Worm (Caenorhabditis elegans): ENCODE results near the gene E02H1.5.

Gene E02H1.5

DNA sequence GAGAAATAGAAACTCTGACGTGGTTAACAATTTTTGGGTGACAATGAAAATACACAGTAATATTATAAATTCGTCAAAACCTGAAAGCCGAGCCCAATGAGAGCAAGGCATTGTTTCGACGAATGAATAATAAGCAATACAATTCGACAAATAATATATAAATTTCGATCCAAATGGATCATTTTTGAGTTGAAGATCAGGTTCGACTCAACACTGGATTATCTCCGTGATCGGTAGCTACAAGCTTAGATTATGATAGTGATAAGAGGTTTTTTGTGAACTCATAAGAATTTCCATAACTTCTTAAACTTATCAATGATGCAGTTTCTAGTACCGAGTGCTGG lies 22.9 kb downstream of the E02H1.5 start:
- no peak for TF ChIP-seq klf-2 (GFP tag; conservative IDR thresholded peaks at IDR 0.05)
- TF ChIP-seq T22C8.4 (GFP tag; IDR thresholded peaks at IDR 0.05), result no peak
- TF ChIP-seq med-1 (GFP tag; optimal IDR thresholded peaks at IDR 0.05; ENCODE audit: insufficient read depth), result no peak
- TF ChIP-seq ztf-29 (GFP tag; IDR thresholded peaks at IDR 0.05), result no peak
- no peak for TF ChIP-seq cog-1 (tag; optimal IDR thresholded peaks at IDR 0.05)

DNA sequence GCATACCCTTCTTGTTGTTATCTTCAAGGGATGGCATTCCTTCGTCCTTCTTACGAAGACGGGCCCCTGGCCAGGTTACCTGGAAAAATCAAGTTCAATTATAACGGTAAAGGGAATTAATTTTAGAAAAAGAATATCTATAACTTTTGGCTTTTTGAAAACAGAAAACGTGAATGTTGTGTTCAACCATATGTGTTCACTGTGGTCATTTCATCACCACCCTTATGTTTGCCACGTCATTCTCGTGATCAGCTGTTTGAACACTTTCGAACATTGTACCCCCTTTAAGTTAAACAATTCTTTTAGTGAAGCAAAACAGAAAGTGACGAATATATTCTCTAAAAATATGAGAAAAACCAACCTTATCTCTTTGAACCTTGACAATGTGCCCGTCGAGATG lies 23.7 kb downstream of the E02H1.5 start:
- TF ChIP-seq ref-1 (GFP tag; conservative IDR thresholded peaks at IDR 0.05) (no peak), klf-2 (GFP tag; conservative IDR thresholded peaks at IDR 0.05) (no peak), ztf-29 (GFP tag; IDR thresholded peaks at IDR 0.05) (no peak), flt-1 (GFP tag; IDR thresholded peaks at IDR 0.05) (no peak), tab-1 (GFP tag; IDR thresholded peaks at IDR 0.05) (no peak), cog-1 (tag; optimal IDR thresholded peaks at IDR 0.05) (no peak)

DNA sequence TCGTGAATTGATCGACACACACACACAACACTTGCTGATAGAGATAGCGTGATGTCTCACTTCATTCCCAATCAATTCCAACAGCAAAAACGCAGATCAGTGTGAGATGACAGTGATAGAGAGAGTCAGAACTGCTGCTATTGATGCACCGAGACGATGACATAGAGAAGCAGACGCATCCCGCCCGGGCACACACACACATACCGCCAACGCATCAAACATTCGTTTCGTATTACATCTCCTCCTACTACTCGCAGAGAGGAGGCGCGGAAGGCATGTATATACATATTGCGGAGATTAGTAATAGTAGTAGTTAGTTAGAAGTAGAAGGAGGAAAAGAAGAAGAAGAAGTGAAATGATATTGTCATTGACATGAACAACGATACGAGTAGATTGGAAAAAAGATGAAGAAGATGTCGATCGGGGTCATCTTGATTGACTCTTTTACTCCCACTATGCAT lies 24.4 kb downstream of the E02H1.5 start:
- TF ChIP-seq ztf-23 (GFP tag; IDR thresholded peaks at IDR 0.05) (0 out of 2 replicates have a peak, but pooled peaks have one; percentile 44), tab-1 (GFP tag; IDR thresholded peaks at IDR 0.05) (no peak), klf-2 (GFP tag; conservative IDR thresholded peaks at IDR 0.05) (no peak), T22C8.4 (GFP tag; IDR thresholded peaks at IDR 0.05) (0 out of 2 replicates have a peak, but pooled peaks have one; percentile 27), cog-1 (tag; optimal IDR thresholded peaks at IDR 0.05) (peak; percentile 72), flt-1 (GFP tag; IDR thresholded peaks at IDR 0.05) (peak; percentile 50; the same call in 1 of the 2 replicates)

DNA sequence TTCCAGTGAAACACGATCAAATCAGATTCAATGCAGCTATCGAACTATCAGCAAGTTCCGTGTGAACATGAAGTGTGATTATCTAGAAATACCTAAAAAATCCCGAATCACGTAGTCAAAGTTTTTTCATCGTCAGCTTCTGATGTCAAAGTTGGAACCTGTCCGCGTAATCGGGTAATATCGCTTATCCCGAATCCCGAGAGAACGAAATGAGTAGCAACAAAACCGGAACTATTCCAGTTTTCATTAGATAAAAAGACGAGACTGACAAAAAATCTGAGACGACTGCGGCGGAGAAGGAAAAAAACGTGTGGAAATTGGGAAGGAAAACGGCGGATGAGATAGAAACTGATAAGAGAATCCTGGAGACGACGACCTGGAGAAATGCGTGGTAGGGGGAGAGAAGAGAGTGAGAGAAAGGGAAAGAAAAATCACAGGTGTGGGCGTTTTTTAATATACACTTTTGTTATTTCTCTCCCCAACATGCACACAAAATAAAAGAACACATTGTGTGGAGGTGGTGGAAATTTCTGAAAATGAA lies 25.0 kb downstream of the E02H1.5 start:
- TF ChIP-seq tab-1 (GFP tag; IDR thresholded peaks at IDR 0.05) (no peak), klf-2 (GFP tag; conservative IDR thresholded peaks at IDR 0.05) (no peak), med-1 (GFP tag; optimal IDR thresholded peaks at IDR 0.05; ENCODE audit: insufficient read depth) (no peak), ztf-29 (GFP tag; IDR thresholded peaks at IDR 0.05) (no peak), flt-1 (GFP tag; IDR thresholded peaks at IDR 0.05) (no peak), ref-1 (GFP tag; conservative IDR thresholded peaks at IDR 0.05) (no peak)

DNA sequence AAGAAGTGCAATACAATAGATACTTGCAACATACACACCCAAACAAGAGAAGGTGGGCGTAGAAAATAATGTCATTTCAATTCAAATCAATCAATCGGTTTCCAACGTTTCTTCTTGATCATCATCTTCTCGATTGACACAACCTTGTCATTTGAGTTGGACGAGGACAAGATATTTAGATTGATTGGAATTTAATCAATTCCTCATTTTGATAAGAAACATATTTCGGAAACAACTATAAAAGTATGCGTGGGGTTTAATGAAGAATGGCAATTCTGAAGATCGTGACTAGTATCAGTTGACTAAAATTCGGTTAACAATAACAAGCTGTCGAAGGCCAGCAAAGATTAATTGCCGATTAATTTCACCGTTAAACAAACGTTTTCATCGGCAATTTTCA lies 25.6 kb downstream of the E02H1.5 start:
- no peak for TF ChIP-seq klf-2 (GFP tag; conservative IDR thresholded peaks at IDR 0.05)
- TF ChIP-seq T22C8.4 (GFP tag; IDR thresholded peaks at IDR 0.05), result no peak
- no peak for TF ChIP-seq cog-1 (tag; optimal IDR thresholded peaks at IDR 0.05)

DNA sequence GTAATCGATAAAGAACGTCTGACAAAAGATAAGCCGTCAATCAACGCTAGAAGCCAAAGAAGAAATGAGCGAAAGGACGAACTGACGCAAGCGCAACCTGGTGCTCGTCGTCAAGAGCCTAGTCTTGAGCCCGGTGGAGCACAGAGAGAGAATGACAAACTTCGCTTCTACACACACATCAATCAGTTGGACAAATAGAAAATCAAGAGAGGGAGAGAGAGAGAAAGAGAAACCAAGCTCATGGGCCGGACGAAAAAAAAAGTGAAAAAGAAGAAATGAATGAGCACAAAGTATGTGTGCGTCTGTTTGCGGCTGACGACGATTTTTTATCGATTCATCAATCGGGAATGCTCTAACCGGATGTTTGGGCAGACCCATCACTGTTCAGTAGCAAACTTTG lies 26.1 kb downstream of the E02H1.5 start:
- TF ChIP-seq klf-2 (GFP tag; conservative IDR thresholded peaks at IDR 0.05) (no peak), T22C8.4 (GFP tag; IDR thresholded peaks at IDR 0.05) (no peak), flt-1 (GFP tag; IDR thresholded peaks at IDR 0.05) (no peak), ztf-23 (GFP tag; IDR thresholded peaks at IDR 0.05) (no peak), ztf-29 (GFP tag; IDR thresholded peaks at IDR 0.05) (no peak), ref-1 (GFP tag; conservative IDR thresholded peaks at IDR 0.05) (no peak), cog-1 (tag; optimal IDR thresholded peaks at IDR 0.05) (no peak), med-1 (GFP tag; optimal IDR thresholded peaks at IDR 0.05; ENCODE audit: insufficient read depth) (no peak), tab-1 (GFP tag; IDR thresholded peaks at IDR 0.05) (no peak)

DNA sequence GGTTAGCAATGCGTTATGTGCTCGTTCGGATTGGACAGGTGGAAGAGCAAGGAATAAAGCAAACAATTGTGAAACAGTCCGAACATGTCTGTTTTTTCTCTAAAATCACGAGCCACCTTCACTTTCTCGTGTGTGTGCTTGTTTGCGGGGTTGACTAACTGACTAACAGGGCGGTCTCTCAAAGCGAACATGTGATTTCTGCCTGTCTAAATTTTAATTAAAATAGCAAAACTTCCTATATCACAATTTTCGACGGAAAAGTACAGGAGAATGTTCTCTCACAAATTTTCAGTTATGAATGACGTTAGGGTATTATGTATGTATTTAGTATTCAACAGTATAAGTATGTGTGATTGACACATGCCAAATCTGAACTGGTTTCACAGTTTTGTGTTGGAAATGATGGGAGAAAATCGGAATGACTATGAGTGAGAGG lies 26.9 kb downstream of the E02H1.5 start:
- TF ChIP-seq flt-1 (GFP tag; IDR thresholded peaks at IDR 0.05), result no peak
- TF ChIP-seq ref-1 (GFP tag; conservative IDR thresholded peaks at IDR 0.05), result no peak
- TF ChIP-seq T22C8.4 (GFP tag; IDR thresholded peaks at IDR 0.05), result no peak
- no peak for TF ChIP-seq klf-2 (GFP tag; conservative IDR thresholded peaks at IDR 0.05)
- TF ChIP-seq cog-1 (tag; optimal IDR thresholded peaks at IDR 0.05), result no peak
- TF ChIP-seq ztf-23 (GFP tag; IDR thresholded peaks at IDR 0.05), result no peak
- no peak for TF ChIP-seq ztf-29 (GFP tag; IDR thresholded peaks at IDR 0.05)
- no peak for TF ChIP-seq med-1 (GFP tag; optimal IDR thresholded peaks at IDR 0.05; ENCODE audit: insufficient read depth)
- no peak for TF ChIP-seq tab-1 (GFP tag; IDR thresholded peaks at IDR 0.05)

DNA sequence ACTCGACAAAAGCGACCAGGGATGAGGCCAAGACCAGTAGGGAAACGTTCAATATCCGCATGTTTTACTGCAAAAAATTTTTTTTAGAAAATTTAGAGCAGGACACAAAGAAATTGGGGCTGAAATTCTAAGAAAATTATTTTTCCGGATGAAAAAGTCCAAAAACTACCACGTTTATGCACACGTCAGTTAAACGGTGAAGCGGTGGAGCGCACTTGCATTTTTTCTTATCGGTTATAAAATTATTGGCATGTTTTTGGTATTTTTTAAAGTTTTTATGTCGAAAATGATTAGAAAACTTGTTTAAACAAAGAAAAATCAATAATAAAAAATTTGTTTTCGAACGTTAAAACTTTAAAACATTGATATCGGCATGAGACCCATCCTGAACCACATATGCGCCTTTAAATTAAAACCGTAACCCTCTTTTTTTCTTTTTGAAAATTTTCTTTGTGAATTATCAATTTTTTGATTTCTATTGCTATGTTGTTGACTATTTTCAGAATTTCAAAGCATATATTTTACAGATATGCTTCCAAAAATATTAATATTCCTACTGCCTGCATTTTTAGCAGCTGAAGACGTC lies 29.2 kb downstream of the E02H1.5 start, which contains the start of the genes dnj-20 and ZK1307.8:
dnj-20 (minus strand) TSS at position 67 of the 586 bp plus-strand sequence.
ZK1307.8 (plus strand) TSS at position 504 of the 586 bp plus-strand sequence.
- TF ChIP-seq flt-1 (GFP tag; IDR thresholded peaks at IDR 0.05), result no peak
- no peak for TF ChIP-seq med-1 (GFP tag; optimal IDR thresholded peaks at IDR 0.05; ENCODE audit: insufficient read depth)
- no peak for TF ChIP-seq cog-1 (tag; optimal IDR thresholded peaks at IDR 0.05)
- TF ChIP-seq tab-1 (GFP tag; IDR thresholded peaks at IDR 0.05), result no peak
- TF ChIP-seq ztf-23 (GFP tag; IDR thresholded peaks at IDR 0.05), result no peak
- no peak for TF ChIP-seq ref-1 (GFP tag; conservative IDR thresholded peaks at IDR 0.05)
- TF ChIP-seq ztf-29 (GFP tag; IDR thresholded peaks at IDR 0.05), result no peak
- TF ChIP-seq T22C8.4 (GFP tag; IDR thresholded peaks at IDR 0.05), result no peak
- TF ChIP-seq klf-2 (GFP tag; conservative IDR thresholded peaks at IDR 0.05), result no peak

DNA sequence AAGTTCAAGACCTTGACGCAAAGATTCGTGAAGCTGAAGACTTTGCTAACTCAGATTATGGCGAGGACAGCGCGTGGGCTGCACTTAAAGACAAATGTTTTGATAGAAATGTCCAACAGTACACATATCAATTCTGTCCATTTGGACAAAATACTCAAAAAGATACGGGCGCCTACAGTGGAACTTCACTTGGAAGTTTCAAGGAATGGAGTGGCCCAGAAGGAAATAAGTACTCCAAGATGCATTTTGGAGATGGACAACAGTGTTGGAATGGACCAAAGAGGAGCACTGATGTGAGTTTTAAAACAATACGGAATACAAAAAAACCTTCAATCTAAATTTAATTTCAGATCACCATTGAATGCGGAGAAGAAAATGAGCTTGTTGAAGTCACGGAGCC lies 30.9 kb downstream of the E02H1.5 start:
- TF ChIP-seq cog-1 (tag; optimal IDR thresholded peaks at IDR 0.05) (no peak), ztf-23 (GFP tag; IDR thresholded peaks at IDR 0.05) (no peak), tab-1 (GFP tag; IDR thresholded peaks at IDR 0.05) (no peak), med-1 (GFP tag; optimal IDR thresholded peaks at IDR 0.05; ENCODE audit: insufficient read depth) (no peak), ztf-29 (GFP tag; IDR thresholded peaks at IDR 0.05) (no peak)

DNA sequence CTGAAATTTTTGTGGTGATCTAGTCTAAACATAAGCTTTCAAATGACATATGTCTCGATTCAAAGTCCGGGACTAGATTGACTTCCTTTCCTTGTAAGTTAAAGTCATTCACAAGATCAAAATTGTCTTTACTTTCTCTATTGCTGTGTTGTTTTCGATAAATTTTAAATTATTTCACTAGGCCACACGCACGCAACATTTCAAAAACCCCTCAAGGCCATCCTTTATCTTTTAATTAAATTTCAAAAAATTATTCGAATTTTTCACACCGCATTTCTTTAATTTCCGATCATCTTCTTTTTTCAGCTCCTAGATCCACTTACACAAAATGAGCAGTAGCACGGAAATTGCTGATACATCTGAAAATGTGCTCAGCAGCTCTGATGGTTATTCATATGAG lies 41.3 kb downstream of the E02H1.5 start, which contains the start of gene ZK1307.7:
ZK1307.7 (plus strand) TSS at position 301 of the 400 bp plus-strand sequence.
- TF ChIP-seq med-1 (GFP tag; optimal IDR thresholded peaks at IDR 0.05; ENCODE audit: insufficient read depth) (no peak), klf-2 (GFP tag; conservative IDR thresholded peaks at IDR 0.05) (no peak), ztf-23 (GFP tag; IDR thresholded peaks at IDR 0.05) (no peak), ztf-29 (GFP tag; IDR thresholded peaks at IDR 0.05) (no peak)
